Fruit fly (Drosophila melanogaster) whole organism: Measurements from ENCODE around the gene CG42554.
A peak's percentile ranks its signal among the peaks of the same experiment; 100 is the strongest.

ENCODE experiments used
- CG8478 ChIP-seq: fragments of >200 bp; optimal IDR thresholded peaks from 2 replicates; lab custom pipeline; 2018; ENCODE audit warnings: inconsistent platforms
- Dll ChIP-seq: fragments of >200 bp; optimal IDR thresholded peaks from 2 replicates; lab custom pipeline; 2017

dm6 chr3L:880851-881250, 45.4 kb downstream of the CG42554 start:
- TF ChIP-seq CG8478 (lab: Kevin White, UChicago) (no peak), Dll (peak; percentile 51)
